Fruit fly (Drosophila melanogaster): ENCODE data around the gene Pbgs.

DNA sequence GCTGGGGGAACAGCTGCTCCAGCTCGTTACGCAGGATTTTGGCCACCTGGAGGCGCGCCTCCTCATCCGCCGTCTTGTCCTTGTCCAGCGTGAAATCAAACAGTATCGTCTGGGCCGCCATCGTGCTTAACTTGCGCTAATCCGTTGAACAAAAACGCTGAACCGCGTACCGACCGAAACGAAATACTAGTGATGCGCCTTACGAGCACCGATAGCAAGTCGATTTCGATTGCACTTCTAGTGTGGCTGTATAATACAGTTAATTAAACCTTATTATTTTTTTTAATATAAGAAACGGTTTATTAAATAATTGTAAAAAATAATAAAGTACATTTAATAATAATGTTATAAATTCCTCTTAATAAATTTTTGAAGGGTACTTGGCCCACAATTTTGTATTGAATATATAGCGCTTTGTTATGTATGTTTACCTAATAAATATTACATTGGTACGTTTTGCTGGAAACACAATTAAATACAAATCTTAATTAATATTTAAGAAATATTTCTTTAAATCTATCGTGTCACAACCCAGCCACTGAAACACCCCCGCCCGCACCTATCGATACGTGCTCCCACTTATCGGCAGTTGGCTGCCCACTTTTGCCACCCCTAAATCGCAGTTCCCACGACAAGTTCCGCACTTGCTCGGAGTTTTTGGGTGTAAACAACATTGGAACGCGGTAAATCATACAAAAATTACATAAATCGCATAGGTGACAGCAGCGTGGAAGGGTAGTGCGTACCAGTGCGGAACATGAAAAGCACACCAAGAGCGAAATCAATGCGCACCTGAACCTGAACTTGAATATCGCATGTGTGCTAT lies 6.1 kb upstream of the Pbgs start, which contains the start of the genes Sms and INPP5E:
- TF ChIP-seq Snoo (tag; optimal IDR thresholded peaks at IDR 0.05) (no peak), CG34367 (tag; optimal IDR thresholded peaks at IDR 0.05) (no peak), EcR (GFP tag; optimal IDR thresholded peaks at IDR 0.05) (no peak), CG10348 (GFP tag; IDR thresholded peaks at IDR 0.05) (no peak), Ets98B (GFP tag; IDR thresholded peaks at IDR 0.05) (no peak; the same call in 1 of the 2 replicates), CG8159 (tag; optimal IDR thresholded peaks at IDR 0.05) (peak; percentile 60), Pif1A (GFP tag; optimal IDR thresholded peaks at IDR 0.05) (no peak), rn (GFP tag; IDR thresholded peaks at IDR 0.05) (no peak), D1 (tag; optimal IDR thresholded peaks at IDR 0.05) (no peak), CG9948 (tag; optimal IDR thresholded peaks at IDR 0.05) (no peak), CG12605 (GFP tag; IDR thresholded peaks at IDR 0.05) (no peak)
